Worm (Caenorhabditis elegans) whole organism, L2 larva: ENCODE data around the gene wah-1.

Experiments
- C34F6.9 ChIP-seq: fragments of 150-350 bp; optimal IDR thresholded peaks from 2 replicates; lab custom pipeline; 2014; ENCODE audit warnings: missing biosample characterization, missing genetic modification characterization
- F13H6.1 ChIP-seq: sonication (generic microtip); optimal IDR thresholded peaks from 2 replicates; lab custom pipeline; 2016; ENCODE audit warnings: missing genetic modification characterization, missing compliant biosample characterization
- ZK546.5 ChIP-seq: sonication (generic microtip); optimal IDR thresholded peaks from 2 replicates; lab custom pipeline; 2017; ENCODE audit warnings: missing biosample characterization, missing genetic modification characterization
- aly-2 ChIP-seq: fragments of 150-350 bp; optimal IDR thresholded peaks from 2 replicates; lab custom pipeline; 2014; ENCODE audit warnings: missing biosample characterization, missing genetic modification characterization
- ama-1 ChIP-seq: fragments of 150-350 bp; optimal IDR thresholded peaks from 2 replicates; lab custom pipeline; 2018; ENCODE audit warnings: inconsistent platforms
- blmp-1 ChIP-seq: sonication (generic microtip); optimal IDR thresholded peaks from 2 replicates; lab custom pipeline; 2017; ENCODE audit warnings: missing genetic modification characterization, mild to moderate bottlenecking, missing compliant biosample characterization, antibody characterized with exemption, moderate library complexity; ENCODE audit not compliant: insufficient read depth
- ceh-16 ChIP-seq: fragments of 150-350 bp; optimal IDR thresholded peaks from 2 replicates; lab custom pipeline; 2014; ENCODE audit warnings: missing biosample characterization, missing genetic modification characterization
- ceh-82 ChIP-seq: fragments of 150-350 bp; optimal IDR thresholded peaks from 2 replicates; lab custom pipeline; 2014; ENCODE audit warnings: missing biosample characterization, missing genetic modification characterization
- crh-2 ChIP-seq: sonication (generic microtip); optimal IDR thresholded peaks from 2 replicates; lab custom pipeline; 2017; ENCODE audit warnings: missing biosample characterization, missing genetic modification characterization
- egl-27 ChIP-seq: sonication (generic microtip); optimal IDR thresholded peaks from 3 replicates; lab custom pipeline; 2017; ENCODE audit warnings: missing biosample characterization, missing genetic modification reagents, missing genetic modification characterization
- elt-1 ChIP-seq: fragments of 150-350 bp; optimal IDR thresholded peaks from 2 replicates; lab custom pipeline; 2014; ENCODE audit warnings: missing biosample characterization, missing genetic modification characterization
- elt-3 ChIP-seq: sonication (generic microtip); optimal IDR thresholded peaks from 2 replicates; lab custom pipeline; 2017; ENCODE audit warnings: missing biosample characterization, missing genetic modification characterization
- fos-1 ChIP-seq: fragments of 150-350 bp; optimal IDR thresholded peaks from 2 replicates; lab custom pipeline; 2014; ENCODE audit warnings: missing biosample characterization, missing genetic modification characterization
- gmeb-1 ChIP-seq: fragments of 150-350 bp; optimal IDR thresholded peaks from 2 replicates; lab custom pipeline; 2014; ENCODE audit warnings: missing biosample characterization, missing genetic modification characterization
- lin-11 ChIP-seq: fragments of 150-350 bp; sonication (generic microtip); optimal IDR thresholded peaks from 2 replicates; lab custom pipeline; 2014; ENCODE audit warnings: missing biosample characterization, missing genetic modification characterization, inconsistent platforms, mixed read lengths
- lin-13 ChIP-seq: fragments of 150-350 bp; optimal IDR thresholded peaks from 2 replicates; lab custom pipeline; 2014; ENCODE audit warnings: missing biosample characterization, missing genetic modification reagents, missing genetic modification characterization
- lsy-2 ChIP-seq, 2 experiments: fragments of 150-350 bp in 1 of 2; sonication (generic microtip) in 1 of 2; optimal IDR thresholded peaks; 2 replicates each; lab custom pipeline; 2014 to 2017; ENCODE audit warnings: missing biosample characterization in 2 of 2, missing genetic modification characterization in 2 of 2
- mab-5 ChIP-seq: fragments of 150-350 bp; optimal IDR thresholded peaks from 2 replicates; lab custom pipeline; 2014; ENCODE audit warnings: missing biosample characterization, missing genetic modification characterization
- mbf-1 ChIP-seq: sonication (generic microtip); optimal IDR thresholded peaks from 2 replicates; lab custom pipeline; 2017; ENCODE audit warnings: missing biosample characterization, missing genetic modification characterization
- mdl-1 ChIP-seq, 2 experiments: fragments of 150-350 bp in 1 of 2; sonication (generic microtip) in 1 of 2; optimal IDR thresholded peaks; 2 replicates each; lab custom pipeline; 2017; ENCODE audit warnings: missing biosample characterization in 2 of 2, missing genetic modification characterization in 2 of 2
- nhr-10 ChIP-seq: sonication (generic microtip); optimal IDR thresholded peaks from 2 replicates; lab custom pipeline; 2017; ENCODE audit warnings: missing biosample characterization, missing genetic modification characterization
- nhr-11 ChIP-seq: fragments of 150-350 bp; optimal IDR thresholded peaks from 2 replicates; lab custom pipeline; 2014; ENCODE audit warnings: missing biosample characterization, missing genetic modification characterization
- nhr-12 ChIP-seq: fragments of 150-350 bp; optimal IDR thresholded peaks from 2 replicates; lab custom pipeline; 2014; ENCODE audit warnings: missing biosample characterization, missing genetic modification characterization
- nhr-129 ChIP-seq: fragments of 150-350 bp; optimal IDR thresholded peaks from 2 replicates; lab custom pipeline; 2014; ENCODE audit warnings: missing biosample characterization, missing genetic modification characterization
- nhr-21 ChIP-seq: fragments of 150-350 bp; optimal IDR thresholded peaks from 2 replicates; lab custom pipeline; 2014; ENCODE audit warnings: missing biosample characterization, missing genetic modification characterization
- nhr-23 ChIP-seq: fragments of 150-350 bp; optimal IDR thresholded peaks from 2 replicates; lab custom pipeline; 2014; ENCODE audit warnings: missing biosample characterization, missing genetic modification reagents, missing genetic modification characterization
- nhr-25 ChIP-seq: fragments of 150-350 bp; sonication (generic microtip); optimal IDR thresholded peaks from 3 replicates; lab custom pipeline; 2014; ENCODE audit warnings: missing biosample characterization, missing genetic modification characterization
- nhr-6 ChIP-seq: fragments of 150-350 bp; optimal IDR thresholded peaks from 2 replicates; lab custom pipeline; 2014; ENCODE audit warnings: missing biosample characterization, missing genetic modification characterization
- peb-1 ChIP-seq: fragments of 150-350 bp; optimal IDR thresholded peaks from 2 replicates; lab custom pipeline; 2014; ENCODE audit warnings: missing biosample characterization, missing genetic modification characterization
- sem-4 ChIP-seq: fragments of 150-350 bp; optimal IDR thresholded peaks from 2 replicates; lab custom pipeline; 2014; ENCODE audit warnings: missing biosample characterization, missing genetic modification reagents, missing genetic modification characterization
- sma-3 ChIP-seq: sonication (generic microtip); optimal IDR thresholded peaks from 2 replicates; lab custom pipeline; 2016; ENCODE audit warnings: missing genetic modification reagents, missing genetic modification characterization, missing compliant biosample characterization
- sma-9 ChIP-seq, 2 experiments: fragments of 150-350 bp in 1 of 2; sonication (generic microtip) in 1 of 2; optimal IDR thresholded peaks; 2 replicates each; lab custom pipeline; 2014 to 2016; ENCODE audit warnings: missing genetic modification characterization in 2 of 2, mild to moderate bottlenecking in 1 of 2, missing biosample characterization in 1 of 2, missing compliant biosample characterization in 1 of 2, missing genetic modification reagents in 1 of 2, moderate library complexity in 1 of 2
- unc-39 ChIP-seq: fragments of 150-350 bp; optimal IDR thresholded peaks from 2 replicates; lab custom pipeline; 2014; ENCODE audit warnings: missing biosample characterization, missing genetic modification characterization
- unc-55 ChIP-seq: fragments of 150-350 bp; sonication (generic microtip); optimal IDR thresholded peaks from 3 replicates; lab custom pipeline; 2014; ENCODE audit warnings: missing biosample characterization, missing genetic modification reagents, missing genetic modification characterization
- zag-1 ChIP-seq: fragments of 150-350 bp; optimal IDR thresholded peaks from 2 replicates; lab custom pipeline; 2014; ENCODE audit warnings: missing biosample characterization, missing genetic modification characterization
- ztf-4 ChIP-seq: fragments of 150-350 bp; optimal IDR thresholded peaks from 2 replicates; lab custom pipeline; 2014; ENCODE audit warnings: missing biosample characterization, missing genetic modification characterization

Gene wah-1

DNA sequence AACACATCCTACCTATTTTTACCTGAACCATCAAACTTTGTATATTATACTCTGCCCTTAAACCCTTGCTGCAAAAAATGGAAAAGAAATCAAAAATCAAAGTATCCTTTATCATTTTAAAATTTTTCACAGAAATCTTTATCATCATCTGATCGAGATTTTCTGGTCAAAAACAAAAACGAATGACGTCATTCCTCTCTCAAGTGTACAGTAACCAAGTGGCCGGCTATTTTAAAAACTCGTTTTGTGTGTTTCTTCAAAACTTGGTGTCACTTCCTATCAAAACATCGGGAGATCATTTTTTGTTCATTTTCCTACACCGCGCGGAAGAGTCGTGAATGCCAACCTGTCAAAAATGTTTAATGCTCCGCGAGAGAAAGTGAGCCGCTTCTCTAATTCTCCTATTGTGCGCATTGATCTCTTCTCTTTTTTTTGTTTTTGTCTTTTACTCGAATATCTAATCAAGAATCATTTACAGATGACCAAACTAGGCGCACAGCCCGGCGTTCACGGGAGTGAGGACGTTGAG, 30.2 kb downstream of the wah-1 start, which contains the start of gene brp-1:
TSS of gene brp-1 (plus strand) at position 479 of the 529 bp plus-strand sequence.
- TF ChIP-seq ceh-16 (tag; lab: Kevin White, UChicago) (no peak), lsy-2 (tag; optimal IDR thresholded peaks at IDR 0.05; lab: Kevin White, UChicago) (peak in 1 of 2 experiments; percentile 26), nhr-129 (tag; lab: Kevin White, UChicago) (peak; percentile 0), fos-1 (tag; lab: Kevin White, UChicago) (no peak), blmp-1 (tag; lab: Kevin White, UChicago) (peak; percentile 12), lin-13 (no peak), nhr-25 (tag; lab: Kevin White, UChicago) (peak; percentile 2), F13H6.1 (tag; lab: Kevin White, UChicago) (no peak), gmeb-1 (tag; lab: Kevin White, UChicago) (peak; percentile 17), elt-3 (tag; lab: Kevin White, UChicago) (no peak), sma-3 (GFP tag; lab: Kevin White, UChicago) (peak; percentile 14), unc-39 (tag; lab: Kevin White, UChicago) (no peak), mbf-1 (no peak), sem-4 (tag; lab: Kevin White, UChicago) (no peak), mdl-1 (tag; optimal IDR thresholded peaks at IDR 0.05; lab: Kevin White, UChicago) (no peak), peb-1 (tag; lab: Kevin White, UChicago) (no peak), nhr-12 (no peak)

DNA sequence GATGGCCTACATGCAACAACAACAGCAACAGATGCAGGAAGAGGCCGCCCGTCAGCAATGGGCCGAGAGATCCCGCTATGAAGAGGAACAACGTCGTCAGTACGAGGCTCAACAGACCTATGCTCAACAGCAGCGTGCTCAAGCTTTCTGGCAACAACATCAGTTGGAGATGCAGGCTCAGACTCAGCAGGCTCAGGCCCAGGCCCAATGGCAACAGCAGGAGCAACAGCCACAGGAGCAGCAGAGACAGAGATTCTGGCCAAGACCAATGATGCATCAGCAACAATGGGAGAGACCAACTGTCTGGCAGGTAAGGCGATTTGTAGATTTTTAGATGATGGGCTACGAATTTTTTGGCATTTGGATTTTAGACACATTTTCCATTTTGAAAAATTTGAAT, 32.3 kb downstream of the wah-1 start:
- no peak for TF ChIP-seq ztf-4
- TF ChIP-seq peb-1 (tag; lab: Kevin White, UChicago) = no peak
- no peak for TF ChIP-seq nhr-23 (tag; lab: Kevin White, UChicago)

DNA sequence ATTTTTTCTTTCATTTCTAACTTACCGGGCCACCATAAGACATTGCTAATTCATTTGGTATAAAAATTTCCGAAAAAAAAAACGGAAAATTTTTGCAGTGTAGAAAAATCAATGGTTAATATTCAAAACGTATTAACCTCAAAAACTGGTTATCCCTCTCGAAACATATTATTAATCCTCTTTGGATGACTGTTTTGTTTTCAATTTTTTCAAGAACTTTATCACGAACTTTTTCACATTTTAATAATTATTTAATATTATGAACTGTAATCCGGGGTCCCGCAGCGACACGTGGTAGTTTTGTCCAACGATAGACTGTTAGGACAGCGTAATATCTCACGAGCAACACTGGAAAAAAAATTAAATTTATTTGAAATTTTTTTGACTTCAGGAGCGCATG, 38.8 kb downstream of the wah-1 start, which contains the start of gene Y79H2A.12:
TSS of gene Y79H2A.12 (minus strand) at position 101 of the 400 bp plus-strand sequence.
- TF ChIP-seq ceh-82 (tag; lab: Kevin White, UChicago) (no peak), nhr-10 (tag; lab: Kevin White, UChicago) (no peak), nhr-6 (no peak), peb-1 (tag; lab: Kevin White, UChicago) (no peak), egl-27 (tag; lab: Kevin White, UChicago) (no peak), nhr-129 (tag; lab: Kevin White, UChicago) (no peak), zag-1 (tag; lab: Kevin White, UChicago) (no peak), aly-2 (tag; lab: Kevin White, UChicago) (no peak), ZK546.5 (tag; lab: Kevin White, UChicago) (no peak), nhr-23 (tag; lab: Kevin White, UChicago) (no peak), sma-9 (GFP tag; optimal IDR thresholded peaks at IDR 0.05; lab: Kevin White, UChicago) (no peak), sma-9 (tag; optimal IDR thresholded peaks at IDR 0.05; lab: Kevin White, UChicago) (no peak), sem-4 (tag; lab: Kevin White, UChicago) (no peak), unc-55 (GFP tag; lab: Kevin White, UChicago) (no peak)

DNA sequence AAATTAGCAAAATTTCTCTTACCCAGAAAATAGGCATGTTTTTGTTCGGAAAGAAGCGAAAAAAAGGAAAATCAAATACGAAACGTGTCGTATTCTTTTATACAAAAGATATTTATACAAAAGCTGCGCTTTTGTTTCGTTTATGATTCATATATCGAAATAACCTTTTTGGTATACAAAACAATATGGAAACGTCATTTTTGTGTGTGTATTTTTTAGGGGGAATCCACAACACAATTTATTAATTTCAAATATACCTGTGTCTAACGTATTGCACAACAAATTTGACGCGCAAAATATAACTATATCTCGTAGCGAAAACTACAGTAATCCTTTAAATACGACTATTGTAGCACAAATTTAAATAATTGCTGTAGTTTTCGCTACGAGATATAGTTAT, 40.7 kb downstream of the wah-1 start, which contains the start of gene Y79H2A.2:
TSS of gene Y79H2A.2 (minus strand) at position 101 of the 400 bp plus-strand sequence.
- TF ChIP-seq nhr-23 (tag; lab: Kevin White, UChicago) (no peak), nhr-25 (tag; lab: Kevin White, UChicago) (no peak), mab-5 (tag; lab: Kevin White, UChicago) (no peak), sma-9 (GFP tag; optimal IDR thresholded peaks at IDR 0.05; lab: Kevin White, UChicago) (no peak), sma-9 (tag; optimal IDR thresholded peaks at IDR 0.05; lab: Kevin White, UChicago) (no peak), mbf-1 (no peak), ZK546.5 (tag; lab: Kevin White, UChicago) (no peak), nhr-11 (tag; lab: Kevin White, UChicago) (no peak), lin-11 (tag; lab: Kevin White, UChicago) (no peak), nhr-21 (tag; lab: Kevin White, UChicago) (no peak), peb-1 (tag; lab: Kevin White, UChicago) (no peak), lsy-2 (tag; optimal IDR thresholded peaks at IDR 0.05; lab: Kevin White, UChicago) (no peak), crh-2 (tag; lab: Kevin White, UChicago) (no peak), nhr-12 (no peak), ama-1 (no peak), ceh-16 (tag; lab: Kevin White, UChicago) (no peak), mdl-1 (tag; optimal IDR thresholded peaks at IDR 0.05; lab: Kevin White, UChicago) (no peak), C34F6.9 (tag; lab: Kevin White, UChicago) (no peak), sma-3 (GFP tag; lab: Kevin White, UChicago) (no peak), elt-1 (tag; lab: Kevin White, UChicago) (no peak)
